Fruit fly (Drosophila melanogaster) whole organism, wandering third instar larva: ENCODE measurements around the gene CG15747.

Source experiments
- Abd-B ChIP-seq: fragments of >200 bp; optimal IDR thresholded peaks from 2 replicates; lab custom pipeline; 2017; ENCODE audit warnings: missing biosample characterization, missing genetic modification characterization
- CG32264 ChIP-seq: fragments of 200-800 bp; sonication (Bioruptor generic); optimal IDR thresholded peaks from 2 replicates; lab custom pipeline; 2016; ENCODE audit warnings: missing biosample characterization, missing genetic modification characterization
- CG9705 ChIP-seq: fragments of 200-800 bp; sonication (Bioruptor generic); optimal IDR thresholded peaks from 2 replicates; lab custom pipeline; 2018; ENCODE audit warnings: missing biosample characterization, mild to moderate bottlenecking, missing genetic modification characterization
- CrebA ChIP-seq: fragments of 200-800 bp; sonication (Bioruptor generic); optimal IDR thresholded peaks from 2 replicates; lab custom pipeline; 2016; ENCODE audit warnings: missing biosample characterization, mild to moderate bottlenecking, missing genetic modification characterization, borderline replicate concordance
- Dfd ChIP-seq: fragments of >200 bp; optimal IDR thresholded peaks from 2 replicates; lab custom pipeline; 2017; ENCODE audit warnings: missing biosample characterization, missing genetic modification characterization
- Dif ChIP-seq: fragments of 200-275, 200-300 bp; sonication (Bioruptor generic); optimal IDR thresholded peaks from 2 replicates; lab custom pipeline; 2018; ENCODE audit warnings: missing biosample characterization, missing genetic modification characterization; ENCODE audit not compliant: partially characterized antibody
- GATAd ChIP-seq: sonication (Bioruptor generic); optimal IDR thresholded peaks from 2 replicates; lab custom pipeline; 2016; ENCODE audit warnings: missing biosample characterization, missing genetic modification characterization
- HLH106 ChIP-seq: fragments of 200-800 bp; optimal IDR thresholded peaks from 3 replicates; lab custom pipeline; 2019; ENCODE audit warnings: missing biosample characterization, mild to moderate bottlenecking, missing genetic modification characterization, moderate library complexity
- Hnf4 ChIP-seq: fragments of 200-800 bp; sonication (Bioruptor generic); optimal IDR thresholded peaks from 2 replicates; lab custom pipeline; 2016; ENCODE audit warnings: missing biosample characterization, mild to moderate bottlenecking, missing genetic modification characterization
- Hr78 ChIP-seq: fragments of >200 bp; optimal IDR thresholded peaks from 2 replicates; lab custom pipeline; 2017; ENCODE audit warnings: missing biosample characterization, missing genetic modification characterization
- Hr83 ChIP-seq: fragments of 200-300 bp; sonication (Bioruptor generic); optimal IDR thresholded peaks from 2 replicates; lab custom pipeline; 2016; ENCODE audit warnings: missing biosample characterization, mild to moderate bottlenecking, missing genetic modification characterization, moderate library complexity; ENCODE audit not compliant: poor library complexity, severe bottlenecking
- Mio ChIP-seq: sonication (Bioruptor generic); optimal IDR thresholded peaks from 2 replicates; lab custom pipeline; 2016; ENCODE audit warnings: missing biosample characterization, missing genetic modification characterization
- Myc ChIP-seq: fragments of >200 bp; optimal IDR thresholded peaks from 2 replicates; lab custom pipeline; 2017
- N ChIP-seq: fragments of >200 bp; optimal IDR thresholded peaks from 2 replicates; lab custom pipeline; 2018; ENCODE audit warnings: missing biosample characterization, missing external identifiers, missing genetic modification characterization
- OdsH ChIP-seq: fragments of 200-800 bp; sonication (Bioruptor generic); optimal IDR thresholded peaks from 2 replicates; lab custom pipeline; 2016; ENCODE audit warnings: missing biosample characterization, mild to moderate bottlenecking, missing genetic modification characterization
- Rel ChIP-seq, 2 experiments: fragments of 200-800 bp; sonication (Bioruptor generic) in 1 of 2; optimal IDR thresholded peaks; 2 replicates in 1 of 2; 3 replicates in 1 of 2; lab custom pipeline; 2016 to 2019; ENCODE audit warnings: mild to moderate bottlenecking in 2 of 2, missing biosample characterization in 2 of 2, missing genetic modification characterization in 2 of 2, moderate library complexity in 1 of 2
- Sp1 ChIP-seq: fragments of 200-800 bp; sonication (Bioruptor generic); optimal IDR thresholded peaks from 3 replicates; lab custom pipeline; 2019; ENCODE audit warnings: missing biosample characterization, mild to moderate bottlenecking, missing genetic modification characterization, moderate library complexity
- Vsx2 ChIP-seq: fragments of 200-300, 225-300 bp; sonication (Bioruptor generic); optimal IDR thresholded peaks from 2 replicates; lab custom pipeline; 2018; ENCODE audit warnings: missing biosample characterization, missing genetic modification characterization; ENCODE audit not compliant: partially characterized antibody
- br ChIP-seq: fragments of 200-800 bp; sonication (Bioruptor generic); optimal IDR thresholded peaks from 2 replicates; lab custom pipeline; 2016; ENCODE audit warnings: missing biosample characterization, missing genetic modification characterization
- brk ChIP-seq: fragments of 200-800 bp; sonication (Bioruptor generic); optimal IDR thresholded peaks from 2 replicates; lab custom pipeline; 2016; ENCODE audit warnings: missing biosample characterization, mild to moderate bottlenecking, missing genetic modification characterization
- dl ChIP-seq, 2 experiments: fragments of 175-275, 200-275 bp in 1 of 2; fragments of 200-275 bp in 1 of 2; sonication (Bioruptor generic); optimal IDR thresholded peaks; lab custom pipeline; 2018; ENCODE audit warnings: mild to moderate bottlenecking in 2 of 2, missing biosample characterization in 2 of 2, missing genetic modification characterization in 2 of 2, moderate library complexity in 2 of 2; ENCODE audit not compliant: partially characterized antibody in 2 of 2, insufficient read depth in 1 of 2
- dmrt93B ChIP-seq: fragments of 200-800 bp; sonication (Bioruptor generic); optimal IDR thresholded peaks from 2 replicates; lab custom pipeline; 2018; ENCODE audit warnings: missing biosample characterization, mild to moderate bottlenecking, missing genetic modification characterization
- ey ChIP-seq: fragments of 200-800 bp; sonication (Bioruptor generic); optimal IDR thresholded peaks from 2 replicates; lab custom pipeline; 2016; ENCODE audit warnings: missing biosample characterization, missing genetic modification characterization
- foxo ChIP-seq, 2 experiments: fragments of 200-800 bp; sonication (Bioruptor generic); optimal IDR thresholded peaks; 2 replicates in 1 of 2; 3 replicates in 1 of 2; lab custom pipeline; 2016 to 2017; ENCODE audit warnings: missing biosample characterization in 2 of 2, missing genetic modification characterization in 2 of 2
- fru ChIP-seq: fragments of 200-800 bp; sonication (Bioruptor generic); optimal IDR thresholded peaks from 3 replicates; lab custom pipeline; 2016; ENCODE audit warnings: missing biosample characterization, mild to moderate bottlenecking, missing genetic modification characterization
- h ChIP-seq: fragments of 200-800 bp; sonication (Bioruptor generic); optimal IDR thresholded peaks from 3 replicates; lab custom pipeline; 2016; ENCODE audit warnings: missing biosample characterization, mild to moderate bottlenecking, missing genetic modification characterization
- lola ChIP-seq: fragments of >200 bp; optimal IDR thresholded peaks from 2 replicates; lab custom pipeline; 2017; ENCODE audit warnings: missing biosample characterization, missing genetic modification characterization
- pan ChIP-seq: fragments of >200 bp; optimal IDR thresholded peaks from 2 replicates; lab custom pipeline; 2017
- psq ChIP-seq: fragments of 200-800 bp; sonication (Bioruptor generic); optimal IDR thresholded peaks from 3 replicates; lab custom pipeline; 2017; ENCODE audit warnings: missing biosample characterization, mild to moderate bottlenecking, missing genetic modification characterization, moderate library complexity
- rgr ChIP-seq: fragments of 200-800 bp; sonication (Bioruptor generic); optimal IDR thresholded peaks from 3 replicates; lab custom pipeline; 2016; ENCODE audit warnings: missing biosample characterization, mild to moderate bottlenecking, missing genetic modification characterization
- sage ChIP-seq: fragments of 200-800 bp; sonication (Bioruptor generic); optimal IDR thresholded peaks from 2 replicates; lab custom pipeline; 2016; ENCODE audit warnings: missing biosample characterization, mild to moderate bottlenecking, missing genetic modification characterization
- sv ChIP-seq: fragments of 200-800 bp; sonication (Bioruptor generic); optimal IDR thresholded peaks from 3 replicates; lab custom pipeline; 2016; ENCODE audit warnings: missing biosample characterization, missing genetic modification characterization
- tai ChIP-seq: sonication (Bioruptor generic); optimal IDR thresholded peaks from 2 replicates; lab custom pipeline; 2016; ENCODE audit warnings: missing biosample characterization, missing genetic modification characterization
- usp ChIP-seq: fragments of >200 bp; optimal IDR thresholded peaks from 2 replicates; lab custom pipeline; 2017; ENCODE audit warnings: missing biosample characterization, missing genetic modification characterization
- woc ChIP-seq: sonication (Bioruptor generic); optimal IDR thresholded peaks from 2 replicates; lab custom pipeline; 2016; ENCODE audit warnings: missing biosample characterization, mild to moderate bottlenecking, missing genetic modification characterization

The CG15747 gene

dm6 chrX:13314323-13314722, 23.8 kb upstream of the CG15747 start:
- TF ChIP-seq Hr83 (GFP tag; lab: Kevin White, UChicago) (no peak), Hr78 (GFP tag; lab: Kevin White, UChicago) (no peak), usp (GFP tag; lab: Kevin White, UChicago) (no peak), fru (GFP tag; lab: Kevin White, UChicago) (no peak), foxo (GFP tag; optimal IDR thresholded peaks at IDR 0.05; lab: Kevin White, UChicago) (no peak), sv (GFP tag; lab: Kevin White, UChicago) (no peak), CrebA (GFP tag; lab: Kevin White, UChicago) (no peak)

- TF ChIP-seq pan = no peak
- peak; percentile 25 for TF ChIP-seq Dfd (GFP tag; lab: Kevin White, UChicago)
These were observed 23.2 kb upstream of the CG15747 start for dm6 chrX:13314789-13315462.

DNA sequence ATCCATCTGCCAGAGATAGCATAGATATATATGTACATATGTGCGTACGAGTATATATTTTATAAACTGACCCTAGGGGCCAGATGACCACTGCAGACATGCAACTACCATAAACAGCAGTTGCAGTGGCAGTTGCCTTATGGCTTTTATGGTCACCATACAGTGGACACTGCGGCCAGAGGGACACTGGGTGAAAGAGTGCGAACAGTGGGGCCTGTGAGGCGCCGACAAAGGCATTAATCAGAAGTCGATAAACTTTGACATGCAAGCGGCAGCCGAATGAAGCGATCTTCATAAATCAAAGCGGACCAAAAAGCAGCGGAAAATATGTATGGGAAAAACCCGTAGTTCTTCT, 22.7 kb upstream of the CG15747 start:
- TF ChIP-seq Hr83 (GFP tag; lab: Kevin White, UChicago) (no peak), br (no peak), dl (GFP tag; optimal IDR thresholded peaks at IDR 0.05; lab: Kevin White, UChicago; ENCODE audit: insufficient read depth in 1 of 2, partially characterized antibody in 2 of 2) (no peak), CG32264 (GFP tag; lab: Kevin White, UChicago) (no peak), woc (no peak), fru (GFP tag; lab: Kevin White, UChicago) (no peak), CrebA (GFP tag; lab: Kevin White, UChicago) (no peak), Vsx2 (GFP tag; lab: Kevin White, UChicago) (no peak), usp (GFP tag; lab: Kevin White, UChicago) (no peak), Dfd (GFP tag; lab: Kevin White, UChicago) (no peak), dmrt93B (no peak)
- TF ChIP-seq, all 38 proteins: peak for 0

- no peak for TF ChIP-seq Dfd (GFP tag; lab: Kevin White, UChicago)
- peak; percentile 41 for TF ChIP-seq OdsH
- TF ChIP-seq ey (GFP tag; lab: Kevin White, UChicago) = peak; percentile 15
- TF ChIP-seq woc = peak; percentile 76
- TF ChIP-seq psq = peak; percentile 50
- no peak for TF ChIP-seq Hr83 (GFP tag; lab: Kevin White, UChicago)
- no peak for TF ChIP-seq Rel (GFP tag; optimal IDR thresholded peaks at IDR 0.05; lab: Kevin White, UChicago)
- peak; percentile 65 for TF ChIP-seq Rel (tag; optimal IDR thresholded peaks at IDR 0.05; lab: Kevin White, UChicago)
- TF ChIP-seq sv (GFP tag; lab: Kevin White, UChicago) = no peak
- TF ChIP-seq tai (GFP tag; lab: Kevin White, UChicago) = no peak
- no peak for TF ChIP-seq GATAd (GFP tag; lab: Kevin White, UChicago)
- peak; percentile 37 for TF ChIP-seq brk (GFP tag; lab: Kevin White, UChicago)
- TF ChIP-seq Mio (GFP tag; lab: Kevin White, UChicago) = no peak
- TF ChIP-seq rgr (GFP tag; lab: Kevin White, UChicago) = peak; percentile 32
- TF ChIP-seq N (GFP tag; lab: Kevin White, UChicago) = no peak
- TF ChIP-seq dmrt93B = peak; percentile 40
- no peak for TF ChIP-seq Abd-B (GFP tag; lab: Kevin White, UChicago)
- no peak for TF ChIP-seq CG32264 (GFP tag; lab: Kevin White, UChicago)
- TF ChIP-seq h (GFP tag; lab: Kevin White, UChicago) = peak; percentile 49
- TF ChIP-seq Myc = peak; percentile 94
- TF ChIP-seq lola (GFP tag; lab: Kevin White, UChicago) = no peak
- TF ChIP-seq Hnf4 (GFP tag; lab: Kevin White, UChicago) = peak; percentile 85
- TF ChIP-seq CrebA (GFP tag; lab: Kevin White, UChicago) = peak; percentile 1
- peak; percentile 60 for TF ChIP-seq CG9705 (GFP tag; lab: Kevin White, UChicago)
- peak; percentile 58 to 83 for TF ChIP-seq dl (GFP tag; optimal IDR thresholded peaks at IDR 0.05; lab: Kevin White, UChicago; ENCODE audit: insufficient read depth in 1 of 2, partially characterized antibody in 2 of 2)
- no peak for TF ChIP-seq usp (GFP tag; lab: Kevin White, UChicago)
- TF ChIP-seq fru (GFP tag; lab: Kevin White, UChicago) = peak; percentile 35
- TF ChIP-seq sage = peak; percentile 28
- peak; percentile 86 for TF ChIP-seq Dif
- peak; percentile 88 for TF ChIP-seq Sp1
- peak; percentile 78 for TF ChIP-seq HLH106 (tag; lab: Kevin White, UChicago)
- TF ChIP-seq Vsx2 (GFP tag; lab: Kevin White, UChicago) = peak; percentile 74
- no peak for TF ChIP-seq br
- TF ChIP-seq foxo (GFP tag; optimal IDR thresholded peaks at IDR 0.05; lab: Kevin White, UChicago) = peak in 1 of 2 experiments; percentile 57
- TF ChIP-seq, all 38 proteins: peak for 21
These were observed 18.7 kb upstream of the CG15747 start for dm6 chrX:13319376-13319883.
